Worm (Caenorhabditis elegans) whole organism, L4 larva: ENCODE results near the gene C04E6.8.

Experiments used
- T20F7.1 ChIP-seq: fragments of 200-800 bp; sonication (Bioruptor generic); optimal IDR thresholded peaks from 2 replicates; lab custom pipeline; 2018; ENCODE audit warnings: mild to moderate bottlenecking, missing genetic modification characterization, missing compliant biosample characterization
- hlh-11 ChIP-seq: fragments of 200-800 bp; sonication (Bioruptor generic); optimal IDR thresholded peaks from 2 replicates; lab custom pipeline; 2018; ENCODE audit warnings: mild to moderate bottlenecking, missing genetic modification characterization, missing compliant biosample characterization
- lin-1 ChIP-seq: fragments of 200-800 bp; sonication (Bioruptor generic); IDR thresholded peaks from 2 replicates; pipeline ENCODE4 v1.3.6; 2022; ENCODE audit warnings: missing genetic modification reagents, missing genetic modification characterization, missing compliant biosample characterization
- lsy-2 ChIP-seq, 2 experiments: fragments of 150-350 bp in 1 of 2; sonication (generic microtip) in 1 of 2; optimal IDR thresholded peaks; 2 replicates each; lab custom pipeline; 2014 to 2017; ENCODE audit warnings: missing biosample characterization in 2 of 2, missing genetic modification characterization in 2 of 2
- nhr-111 ChIP-seq: fragments of 200-800 bp; sonication (Bioruptor generic); optimal IDR thresholded peaks from 2 replicates; lab custom pipeline; 2018; ENCODE audit warnings: mild to moderate bottlenecking, missing genetic modification characterization, missing compliant biosample characterization
- nhr-6 ChIP-seq: fragments of 150-350 bp; optimal IDR thresholded peaks from 2 replicates; lab custom pipeline; 2014; ENCODE audit warnings: missing biosample characterization, missing genetic modification characterization
- skn-1 ChIP-seq: fragments of 150-350 bp; optimal IDR thresholded peaks from 2 replicates; lab custom pipeline; 2014; ENCODE audit warnings: missing biosample characterization, missing genetic modification characterization
- vab-7 ChIP-seq: fragments of 200-800 bp; sonication (Bioruptor generic); IDR thresholded peaks from 2 replicates; pipeline ENCODE4 v1.3.6; 2022; ENCODE audit warnings: missing genetic modification reagents, missing genetic modification characterization, missing compliant biosample characterization

- TF ChIP-seq lsy-2 (tag; optimal IDR thresholded peaks at IDR 0.05; lab: Kevin White, UChicago): no peak
- TF ChIP-seq hlh-11 (tag; lab: Kevin White, UChicago): no peak
- TF ChIP-seq T20F7.1: no peak
- no peak for TF ChIP-seq vab-7 (GFP tag; lab: Robert Waterston, UW)
- TF ChIP-seq nhr-111 (GFP tag; lab: Kevin White, UChicago): no peak
- no peak for TF ChIP-seq lin-1
- no peak for TF ChIP-seq nhr-6 (tag; lab: Kevin White, UChicago)
- no peak for TF ChIP-seq skn-1 (tag; lab: Kevin White, UChicago)
Observed at ce11 chrV:5916862-5917261, 33.2 kb upstream of the C04E6.8 start.
